Fruit fly (Drosophila melanogaster): ENCODE data around the gene flip.

dm6 chr3R:4236534-4236933, 41.2 kb downstream of the flip start:
- TF ChIP-seq Sin3A (optimal IDR thresholded peaks at IDR 0.05) (no peak), ttk (optimal IDR thresholded peaks at IDR 0.05) (no peak), insv (optimal IDR thresholded peaks at IDR 0.05) (no peak), psq (optimal IDR thresholded peaks at IDR 0.05) (no peak), h (optimal IDR thresholded peaks at IDR 0.05) (no peak), Myc (optimal IDR thresholded peaks at IDR 0.05) (no peak)

Data from Kc167 (cell line).